Worm (Caenorhabditis elegans): ENCODE data around the gene fcho-1.

DNA sequence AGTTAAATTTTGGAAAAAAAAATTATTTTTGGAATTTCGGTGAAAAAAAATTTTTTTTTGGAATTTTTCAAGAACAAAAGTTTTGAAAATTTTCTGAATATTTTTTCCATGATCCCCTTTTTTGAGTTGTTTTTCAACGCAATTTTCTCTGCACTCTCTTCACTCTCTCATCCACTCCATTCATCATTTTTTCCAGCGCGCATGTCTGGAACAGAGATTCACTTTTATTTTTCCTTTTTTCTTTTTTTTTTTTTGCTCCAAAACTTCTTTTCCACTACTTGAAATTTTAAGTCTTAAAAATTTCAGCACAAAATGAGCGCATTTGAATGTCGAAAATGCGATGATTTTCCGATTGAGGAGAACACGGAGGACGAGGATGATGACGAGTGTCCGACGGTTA, 16.4 kb downstream of the fcho-1 start, which contains the start of gene jip-1:
- TF ChIP-seq snpc-4 (tag; optimal IDR thresholded peaks at IDR 0.05) (no peak), dmd-4 (tag; optimal IDR thresholded peaks at IDR 0.05) (no peak), egl-27 (tag; optimal IDR thresholded peaks at IDR 0.05) (no peak), ama-1 (optimal IDR thresholded peaks at IDR 0.05) (no peak), R02D3.7 (tag; optimal IDR thresholded peaks at IDR 0.05) (no peak), peb-1 (tag; optimal IDR thresholded peaks at IDR 0.05) (no peak), elt-3 (tag; optimal IDR thresholded peaks at IDR 0.05) (no peak), fos-1 (tag; optimal IDR thresholded peaks at IDR 0.05) (no peak), F13H6.1 (tag; optimal IDR thresholded peaks at IDR 0.05) (no peak), lin-39 (tag; optimal IDR thresholded peaks at IDR 0.05) (no peak), ceh-82 (tag; optimal IDR thresholded peaks at IDR 0.05) (no peak), zag-1 (tag; optimal IDR thresholded peaks at IDR 0.05) (no peak), unc-62 (GFP tag; optimal IDR thresholded peaks at IDR 0.05) (no peak)

Data from whole organism, L2 larva.